Worm (Caenorhabditis elegans): ENCODE measurements around the gene fbxa-67.

- TF ChIP-seq ama-1 (optimal IDR thresholded peaks at IDR 0.05) (no peak), ceh-36 (tag; optimal IDR thresholded peaks at IDR 0.05) (no peak), sea-1 (GFP tag; conservative IDR thresholded peaks at IDR 0.05) (no peak)
Observed at ce11 chrIII:952184-952583, 1.7 kb upstream of the fbxa-67 start, which contains the start of gene fbxa-10.

Measured in whole organism, early embryonic.